Worm (Caenorhabditis elegans): ENCODE measurements around the gene srd-54.

Gene srd-54

ce11 chrII:7392052-7392694 is 40.3 kb upstream of the srd-54 start:
- TF ChIP-seq skn-1 (tag; optimal IDR thresholded peaks at IDR 0.05) (no peak), nhr-48 (tag; optimal IDR thresholded peaks at IDR 0.05) (peak; percentile 81), nhr-10 (tag; optimal IDR thresholded peaks at IDR 0.05) (no peak), nhr-237 (tag; optimal IDR thresholded peaks at IDR 0.05) (no peak), F49E8.2 (tag; optimal IDR thresholded peaks at IDR 0.05; ENCODE audit: borderline replicate concordance) (no peak), zag-1 (tag; optimal IDR thresholded peaks at IDR 0.05) (no peak), fkh-10 (GFP tag; optimal IDR thresholded peaks at IDR 0.05) (no peak), unc-62 (GFP tag; optimal IDR thresholded peaks at IDR 0.05 in 1 of 2) (peak in 1 of 2 experiments; percentile 94), unc-62 (tag; optimal IDR thresholded peaks at IDR 0.05) (no peak), nhr-42 (GFP tag; IDR thresholded peaks at IDR 0.05) (no peak), F37D6.2 (tag; optimal IDR thresholded peaks at IDR 0.05) (no peak), nhr-77 (tag; optimal IDR thresholded peaks at IDR 0.05) (peak; percentile 28), lim-7 (GFP tag; IDR thresholded peaks at IDR 0.05) (no peak), fos-1 (tag; optimal IDR thresholded peaks at IDR 0.05) (no peak), snpc-1.2 (GFP tag; IDR thresholded peaks at IDR 0.05) (no peak), madf-9 (GFP tag; conservative IDR thresholded peaks at IDR 0.05) (no peak), dpl-1 (GFP tag; optimal IDR thresholded peaks at IDR 0.05) (no peak), Y48G9A.11 (GFP tag; IDR thresholded peaks at IDR 0.05) (no peak), sdz-12 (GFP tag; optimal IDR thresholded peaks at IDR 0.05) (no peak), D1046.2 (GFP tag; IDR thresholded peaks at IDR 0.05) (no peak), duxl-1 (tag; optimal IDR thresholded peaks at IDR 0.05; ENCODE audit: poor library complexity) (no peak), lin-29 (GFP tag; IDR thresholded peaks at IDR 0.05) (no peak), ceh-82 (tag; optimal IDR thresholded peaks at IDR 0.05) (no peak), nhr-28 (tag; optimal IDR thresholded peaks at IDR 0.05) (peak; percentile 78), R02D3.7 (tag; optimal IDR thresholded peaks at IDR 0.05) (no peak), lsy-2 (tag; optimal IDR thresholded peaks at IDR 0.05) (peak; percentile 55 to 63), cey-2 (tag; optimal IDR thresholded peaks at IDR 0.05; ENCODE audit: borderline replicate concordance, insufficient read depth) (no peak), T20F7.1 (GFP tag; optimal IDR thresholded peaks at IDR 0.05) (peak; percentile 17), gei-8 (GFP tag; optimal IDR thresholded peaks at IDR 0.05) (no peak), snpc-4 (tag; optimal IDR thresholded peaks at IDR 0.05) (no peak), unc-39 (tag; optimal IDR thresholded peaks at IDR 0.05) (no peak), zip-2 (tag; optimal IDR thresholded peaks at IDR 0.05) (peak; percentile 93), F44E2.7 (GFP tag; IDR thresholded peaks at IDR 0.05) (no peak), lin-38 (GFP tag; IDR thresholded peaks at IDR 0.05) (peak; percentile 29; the same call in 1 of the 2 replicates), Y5F2A.4 (GFP tag; optimal IDR thresholded peaks at IDR 0.05) (no peak), lin-15B (tag; optimal IDR thresholded peaks at IDR 0.05) (no peak), daf-8 (GFP tag; IDR thresholded peaks at IDR 0.05) (no peak), nhr-6 (tag; optimal IDR thresholded peaks at IDR 0.05) (no peak), egl-43 (GFP tag; IDR thresholded peaks at IDR 0.05) (no peak), ZK337.2 (GFP tag; IDR thresholded peaks at IDR 0.05) (no peak), attf-4 (tag; optimal IDR thresholded peaks at IDR 0.05) (no peak), dve-1 (tag; optimal IDR thresholded peaks at IDR 0.05; ENCODE audit: insufficient read depth) (peak; percentile 72), dmd-8 (GFP tag; IDR thresholded peaks at IDR 0.05) (no peak), ceh-44 (GFP tag; IDR thresholded peaks at IDR 0.05) (no peak), set-16 (GFP tag; IDR thresholded peaks at IDR 0.05) (no peak), Y105C5A.15 (GFP tag; IDR thresholded peaks at IDR 0.05) (no peak), T26A8.4 (GFP tag; IDR thresholded peaks at IDR 0.05) (peak; percentile 62), jun-1 (tag; optimal IDR thresholded peaks at IDR 0.05) (no peak), ceh-32 (tag; optimal IDR thresholded peaks at IDR 0.05; ENCODE audit: poor library complexity) (no peak), ceh-62 (tag; optimal IDR thresholded peaks at IDR 0.05) (no peak), lir-3 (tag; optimal IDR thresholded peaks at IDR 0.05) (no peak), hlh-11 (tag; optimal IDR thresholded peaks at IDR 0.05) (peak; percentile 85)
